Worm (Caenorhabditis elegans) whole organism, late embryonic: ENCODE data around the gene C05C10.8.

Experiments
- K09A11.1 ChIP-seq: sonication (generic microtip); optimal IDR thresholded peaks from 2 replicates; lab custom pipeline; 2017; ENCODE audit warnings: antibody characterized with exemption, mild to moderate bottlenecking, missing genetic modification characterization, missing compliant biosample characterization; ENCODE audit not compliant: insufficient read depth
- ama-1 ChIP-seq: fragments of 150-350 bp; optimal IDR thresholded peaks from 2 replicates; lab custom pipeline; 2014
- ceh-24 ChIP-seq: sonication (generic microtip); optimal IDR thresholded peaks from 2 replicates; lab custom pipeline; 2016; ENCODE audit warnings: mild to moderate bottlenecking, missing genetic modification characterization, missing compliant biosample characterization
- ceh-45 ChIP-seq: fragments of 200-800 bp; sonication (Bioruptor generic); IDR thresholded peaks from 2 replicates; pipeline ENCODE4 v1.3.6; 2022; ENCODE audit warnings: missing genetic modification reagents, missing genetic modification characterization, missing compliant biosample characterization
- ceh-6 ChIP-seq: fragments of 200-800 bp; sonication (Bioruptor generic); optimal IDR thresholded peaks from 2 replicates; lab custom pipeline; 2018; ENCODE audit warnings: mild to moderate bottlenecking, missing genetic modification characterization, missing compliant biosample characterization
- dmd-4 ChIP-seq: sonication (generic microtip); optimal IDR thresholded peaks from 2 replicates; lab custom pipeline; 2016; ENCODE audit warnings: borderline replicate concordance, missing genetic modification characterization, missing compliant biosample characterization
- fkh-10 ChIP-seq: fragments of 150-350 bp; optimal IDR thresholded peaks from 2 replicates; lab custom pipeline; 2014; ENCODE audit warnings: missing biosample characterization, missing genetic modification reagents, missing genetic modification characterization
- gmeb-2 ChIP-seq: sonication (generic microtip); optimal IDR thresholded peaks from 2 replicates; lab custom pipeline; 2016; ENCODE audit warnings: missing genetic modification characterization, inconsistent platforms, missing compliant biosample characterization
- hlh-6 ChIP-seq: sonication (generic microtip); optimal IDR thresholded peaks from 2 replicates; lab custom pipeline; 2016; ENCODE audit warnings: missing genotype, missing genetic modification characterization, missing compliant biosample characterization
- mec-3 ChIP-seq: sonication (generic microtip); optimal IDR thresholded peaks from 2 replicates; lab custom pipeline; 2016; ENCODE audit warnings: borderline replicate concordance, missing genetic modification characterization, missing compliant biosample characterization
- nhr-11 ChIP-seq: fragments of 150-350 bp; optimal IDR thresholded peaks from 2 replicates; lab custom pipeline; 2014; ENCODE audit warnings: missing biosample characterization, missing genetic modification characterization
- pros-1 ChIP-seq: fragments of 150-350 bp; optimal IDR thresholded peaks from 2 replicates; lab custom pipeline; 2014; ENCODE audit warnings: missing biosample characterization, missing genetic modification reagents, missing genetic modification characterization
- rnt-1 ChIP-seq: sonication (generic microtip); optimal IDR thresholded peaks from 2 replicates; lab custom pipeline; 2016; ENCODE audit warnings: missing genetic modification characterization, missing compliant biosample characterization
- sox-2 ChIP-seq: fragments of 200-800 bp; sonication (Bioruptor generic); IDR thresholded peaks from 2 replicates; pipeline ENCODE4 v1.3.6; 2022; ENCODE audit warnings: missing genetic modification reagents, missing genetic modification characterization, missing compliant biosample characterization

- TF ChIP-seq mec-3 (tag; lab: Kevin White, UChicago) (no peak), ceh-6 (no peak), hlh-6 (tag; lab: Kevin White, UChicago) (no peak), rnt-1 (no peak), dmd-4 (no peak), K09A11.1 (tag; lab: Kevin White, UChicago) (no peak), ceh-24 (tag; lab: Kevin White, UChicago) (no peak), pros-1 (tag; lab: Kevin White, UChicago) (no peak), sox-2 (GFP tag; lab: Robert Waterston, UW) (no peak), nhr-11 (tag; lab: Kevin White, UChicago) (no peak), ceh-45 (GFP tag; lab: Robert Waterston, UW) (no peak), gmeb-2 (no peak), fkh-10 (GFP tag; lab: Kevin White, UChicago) (no peak), ama-1 (lab: Kevin White, UChicago) (no peak)
These were observed 25.4 kb downstream of the C05C10.8 start, which contains the start of gene C08H9.16 for ce11 chrII:9892409-9892808.
